Worm (Caenorhabditis elegans) whole organism, L4 larva: Measurements from ENCODE around the gene clec-128.

ENCODE experiments used
- F44E2.7 ChIP-seq: fragments of 200-800 bp; sonication (Bioruptor generic); IDR thresholded peaks from 2 replicates; pipeline ENCODE4 v2.1.2; 2022; ENCODE audit warnings: missing genetic modification characterization, missing compliant biosample characterization
- R02D3.7 ChIP-seq: fragments of 150-350 bp; sonication (generic microtip); optimal IDR thresholded peaks from 3 replicates; lab custom pipeline; 2014; ENCODE audit warnings: missing biosample characterization, missing genetic modification characterization
- ama-1 ChIP-seq: fragments of 150-350 bp; optimal IDR thresholded peaks from 2 replicates; lab custom pipeline; 2014; ENCODE audit warnings: inconsistent platforms, mixed read lengths
- ceh-20 ChIP-seq: fragments of 200-800 bp; sonication (Bioruptor generic); IDR thresholded peaks from 2 replicates; pipeline ENCODE4 v1.3.6; 2022; ENCODE audit warnings: missing genetic modification reagents, missing genetic modification characterization, missing compliant biosample characterization
- dmd-6 ChIP-seq: fragments of 200-800 bp; sonication (Bioruptor generic); IDR thresholded peaks from 2 replicates; pipeline ENCODE4 v1.3.6; 2022; ENCODE audit warnings: missing genetic modification reagents, missing genetic modification characterization, missing compliant biosample characterization
- mdl-1 ChIP-seq, 2 experiments: fragments of 150-350 bp in 1 of 2; sonication (generic microtip) in 1 of 2; optimal IDR thresholded peaks; 2 replicates each; lab custom pipeline; 2014 to 2017; ENCODE audit warnings: missing biosample characterization in 2 of 2, missing genetic modification characterization in 2 of 2
- nhr-237 ChIP-seq: sonication (generic microtip); optimal IDR thresholded peaks from 2 replicates; lab custom pipeline; 2017; ENCODE audit warnings: missing biosample characterization, missing genetic modification characterization
- pha-4 ChIP-seq, 2 experiments: fragments of 150-350 bp in 1 of 2; fragments of 200-800 bp in 1 of 2; sonication (Bioruptor generic) in 1 of 2; IDR thresholded peaks in 1 of 2; optimal IDR thresholded peaks in 1 of 2; 2 replicates each; pipeline versions ENCODE4 v1.3.6 to Lab custom; 2014 to 2022; ENCODE audit warnings: missing genetic modification characterization in 2 of 2, missing genetic modification reagents in 2 of 2, missing biosample characterization in 1 of 2, missing compliant biosample characterization in 1 of 2
- tra-1 ChIP-seq: fragments of 200-800 bp; sonication (Bioruptor generic); IDR thresholded peaks from 2 replicates; pipeline ENCODE4 v1.3.6; 2022; ENCODE audit warnings: missing genetic modification reagents, missing genetic modification characterization, missing compliant biosample characterization
- unc-62 ChIP-seq, 3 experiments: fragments of 150-350 bp in 1 of 3; sonication (generic microtip); optimal IDR thresholded peaks in 2 of 3; peaks in 1 of 3; 1 replicate in 1 of 3; 2 replicates in 2 of 3; lab custom pipeline; 2014 to 2017; ENCODE audit warnings: missing biosample characterization in 3 of 3, missing genetic modification characterization in 3 of 3, missing genetic modification reagents in 3 of 3, missing genotype in 1 of 3
- zag-1 ChIP-seq: fragments of 150-350 bp; optimal IDR thresholded peaks from 2 replicates; lab custom pipeline; 2014; ENCODE audit warnings: missing biosample characterization, missing genetic modification characterization
- zfp-2 ChIP-seq: sonication (generic microtip); optimal IDR thresholded peaks from 2 replicates; lab custom pipeline; 2016; ENCODE audit warnings: mild to moderate bottlenecking, missing genetic modification characterization, missing compliant biosample characterization

DNA sequence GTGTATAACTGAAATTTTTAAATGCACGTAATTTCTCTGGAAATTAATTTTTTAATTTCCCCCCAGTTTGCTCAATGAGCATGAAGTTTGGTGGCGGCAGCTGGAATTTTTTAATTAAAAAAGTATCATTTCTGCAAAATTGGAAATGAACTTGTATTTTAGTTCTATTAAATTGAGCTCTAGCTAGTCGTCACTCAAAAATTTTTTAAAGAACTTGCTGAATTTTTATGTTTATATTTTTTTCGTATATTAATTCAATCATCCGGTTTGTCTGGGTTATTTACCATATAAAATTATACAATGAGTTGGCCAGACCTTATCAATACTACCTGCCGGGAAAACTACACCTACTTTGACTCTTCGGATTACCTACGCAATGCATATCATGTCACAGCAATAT lies 10.9 kb upstream of the clec-128 start, which contains the start of gene srh-59:
- TF ChIP-seq zfp-2 (tag; lab: Kevin White, UChicago) (no peak), mdl-1 (tag; optimal IDR thresholded peaks at IDR 0.05; lab: Kevin White, UChicago) (no peak), zag-1 (no peak), F44E2.7 (GFP tag; lab: Robert Waterston, UW) (no peak), ceh-20 (GFP tag; lab: Robert Waterston, UW) (no peak), pha-4 (GFP tag; IDR thresholded peaks at IDR 0.05; lab: Robert Waterston, UW) (no peak), pha-4 (tag; optimal IDR thresholded peaks at IDR 0.05; lab: Kevin White, UChicago) (no peak), nhr-237 (no peak), dmd-6 (GFP tag; lab: Robert Waterston, UW) (no peak), tra-1 (GFP tag; lab: Robert Waterston, UW) (no peak), R02D3.7 (tag; lab: Kevin White, UChicago) (no peak), unc-62 (GFP tag; optimal IDR thresholded peaks at IDR 0.05 in 1 of 2; lab: Kevin White, UChicago) (peak in 1 of 2 experiments; percentile 9), unc-62 (tag; optimal IDR thresholded peaks at IDR 0.05; lab: Kevin White, UChicago) (no peak), ama-1 (lab: Kevin White, UChicago) (no peak)
